Fruit fly (Drosophila melanogaster): ENCODE results near the gene CG15296.

Gene CG15296

DNA sequence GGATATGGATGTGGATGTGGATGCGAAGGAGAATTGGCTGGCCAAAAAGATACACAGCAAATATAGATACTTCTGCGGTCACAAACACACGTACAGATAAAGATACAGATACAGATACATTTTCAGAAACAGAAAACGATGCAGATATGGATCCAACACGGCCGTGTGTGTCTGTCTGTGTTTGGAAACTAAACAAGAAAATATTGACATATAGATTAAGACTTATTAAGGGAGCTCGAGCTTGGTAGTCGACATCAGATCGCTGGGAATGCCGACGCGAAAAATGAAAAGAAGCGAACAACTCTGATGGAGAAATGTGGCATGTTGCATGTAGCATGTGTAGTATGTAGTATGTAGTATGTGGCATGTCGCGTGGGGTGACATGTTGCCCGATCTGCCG, 15.7 kb upstream of the CG15296 start:
- no peak for TF ChIP-seq OdsH (GFP tag; optimal IDR thresholded peaks at IDR 0.05)
- no peak for TF ChIP-seq Rel (GFP tag; optimal IDR thresholded peaks at IDR 0.05)
- no peak for TF ChIP-seq Rel (tag; optimal IDR thresholded peaks at IDR 0.05)
- TF ChIP-seq woc (GFP tag; optimal IDR thresholded peaks at IDR 0.05): no peak
- no peak for TF ChIP-seq rgr (GFP tag; optimal IDR thresholded peaks at IDR 0.05)
- no peak for TF ChIP-seq Abd-B (GFP tag; optimal IDR thresholded peaks at IDR 0.05)

- TF ChIP-seq jim (GFP tag; optimal IDR thresholded peaks at IDR 0.05) (no peak), woc (GFP tag; optimal IDR thresholded peaks at IDR 0.05) (peak; percentile 63), br (GFP tag; optimal IDR thresholded peaks at IDR 0.05) (peak; percentile 3), sage (GFP tag; optimal IDR thresholded peaks at IDR 0.05) (no peak), N (GFP tag; optimal IDR thresholded peaks at IDR 0.05) (no peak), tai (GFP tag; optimal IDR thresholded peaks at IDR 0.05) (no peak), psq (GFP tag; optimal IDR thresholded peaks at IDR 0.05) (peak; percentile 27), CG32264 (GFP tag; optimal IDR thresholded peaks at IDR 0.05) (no peak), ey (GFP tag; optimal IDR thresholded peaks at IDR 0.05) (peak; percentile 6), fru (GFP tag; optimal IDR thresholded peaks at IDR 0.05) (peak; percentile 33), HLH106 (tag; optimal IDR thresholded peaks at IDR 0.05) (peak; percentile 9), Abd-B (GFP tag; optimal IDR thresholded peaks at IDR 0.05) (no peak), usp (GFP tag; optimal IDR thresholded peaks at IDR 0.05) (no peak), Sp1 (GFP tag; optimal IDR thresholded peaks at IDR 0.05) (no peak), pan (optimal IDR thresholded peaks at IDR 0.05) (peak; percentile 50), h (GFP tag; optimal IDR thresholded peaks at IDR 0.05) (peak; percentile 26), brk (GFP tag; optimal IDR thresholded peaks at IDR 0.05) (no peak)
Measured at dm6 chrX:10581476-10581875, 15.1 kb upstream of the CG15296 start.

dm6 chrX:10580459-10581103, 14.2 kb upstream of the CG15296 start:
- TF ChIP-seq Abd-B (GFP tag; optimal IDR thresholded peaks at IDR 0.05): no peak
- no peak for TF ChIP-seq tai (GFP tag; optimal IDR thresholded peaks at IDR 0.05)
- TF ChIP-seq sage (GFP tag; optimal IDR thresholded peaks at IDR 0.05): no peak
- no peak for TF ChIP-seq CrebA (GFP tag; optimal IDR thresholded peaks at IDR 0.05; ENCODE audit: borderline replicate concordance)
- no peak for TF ChIP-seq Jra (GFP tag; optimal IDR thresholded peaks at IDR 0.05)
- TF ChIP-seq ey (GFP tag; optimal IDR thresholded peaks at IDR 0.05): no peak
- TF ChIP-seq Rel (GFP tag; optimal IDR thresholded peaks at IDR 0.05): no peak
- no peak for TF ChIP-seq Rel (tag; optimal IDR thresholded peaks at IDR 0.05)
- TF ChIP-seq dl (GFP tag; optimal IDR thresholded peaks at IDR 0.05; ENCODE audit: insufficient read depth in 1 of 2, partially characterized antibody in 2 of 2): no peak
- TF ChIP-seq Hr78 (GFP tag; optimal IDR thresholded peaks at IDR 0.05): no peak
- no peak for TF ChIP-seq brk (GFP tag; optimal IDR thresholded peaks at IDR 0.05)
- no peak for TF ChIP-seq Hnf4 (GFP tag; optimal IDR thresholded peaks at IDR 0.05)
- no peak for TF ChIP-seq Hr83 (GFP tag; optimal IDR thresholded peaks at IDR 0.05; ENCODE audit: poor library complexity, severe bottlenecking)
- TF ChIP-seq rgr (GFP tag; optimal IDR thresholded peaks at IDR 0.05): no peak
- no peak for TF ChIP-seq pan (optimal IDR thresholded peaks at IDR 0.05)
- no peak for TF ChIP-seq Dfd (GFP tag; optimal IDR thresholded peaks at IDR 0.05)
- no peak for TF ChIP-seq HLH106 (tag; optimal IDR thresholded peaks at IDR 0.05)
- no peak for TF ChIP-seq lola (GFP tag; optimal IDR thresholded peaks at IDR 0.05)

dm6 chrX:10579569-10579968, 13.2 kb upstream of the CG15296 start:
- no peak for TF ChIP-seq Sp1 (GFP tag; optimal IDR thresholded peaks at IDR 0.05)
- no peak for TF ChIP-seq woc (GFP tag; optimal IDR thresholded peaks at IDR 0.05)
- no peak for TF ChIP-seq CG9705 (GFP tag; optimal IDR thresholded peaks at IDR 0.05)
- no peak for TF ChIP-seq Vsx2 (GFP tag; optimal IDR thresholded peaks at IDR 0.05; ENCODE audit: partially characterized antibody)
- no peak for TF ChIP-seq Rel (GFP tag; optimal IDR thresholded peaks at IDR 0.05)
- peak; percentile 53 for TF ChIP-seq Rel (tag; optimal IDR thresholded peaks at IDR 0.05)

DNA sequence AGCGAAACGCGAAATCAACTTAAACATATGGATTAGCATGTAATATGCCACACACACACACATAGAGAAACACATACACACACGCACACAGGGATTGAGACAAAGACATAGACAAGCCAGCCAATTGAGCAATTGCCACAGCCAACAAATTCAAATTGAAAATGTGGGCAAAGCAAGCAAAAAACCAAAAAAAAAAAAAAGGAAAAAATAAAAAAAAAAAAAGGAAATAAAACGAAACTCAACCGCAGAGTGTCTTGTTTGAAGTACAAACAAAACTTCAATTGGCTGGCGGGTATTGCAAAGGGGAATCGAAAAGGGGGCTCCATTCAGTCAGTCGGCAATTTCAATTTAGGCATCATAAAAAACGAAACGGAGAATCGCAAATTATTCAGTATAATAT, 11.4 kb upstream of the CG15296 start:
- TF ChIP-seq OdsH (GFP tag; optimal IDR thresholded peaks at IDR 0.05): no peak
- TF ChIP-seq Hr78 (GFP tag; optimal IDR thresholded peaks at IDR 0.05): no peak
- no peak for TF ChIP-seq rgr (GFP tag; optimal IDR thresholded peaks at IDR 0.05)
- TF ChIP-seq Myc (optimal IDR thresholded peaks at IDR 0.05): no peak
- TF ChIP-seq fru (GFP tag; optimal IDR thresholded peaks at IDR 0.05): no peak
- no peak for TF ChIP-seq foxo (GFP tag; optimal IDR thresholded peaks at IDR 0.05)
- no peak for TF ChIP-seq dl (GFP tag; optimal IDR thresholded peaks at IDR 0.05; ENCODE audit: insufficient read depth in 1 of 2, partially characterized antibody in 2 of 2)
- TF ChIP-seq dmrt93B (GFP tag; optimal IDR thresholded peaks at IDR 0.05): no peak
- no peak for TF ChIP-seq GATAd (GFP tag; optimal IDR thresholded peaks at IDR 0.05)
- TF ChIP-seq Dif (GFP tag; optimal IDR thresholded peaks at IDR 0.05; ENCODE audit: partially characterized antibody): no peak
- TF ChIP-seq CG32264 (GFP tag; optimal IDR thresholded peaks at IDR 0.05): no peak
- no peak for TF ChIP-seq sv (GFP tag; optimal IDR thresholded peaks at IDR 0.05)
- TF ChIP-seq woc (GFP tag; optimal IDR thresholded peaks at IDR 0.05): no peak
- no peak for TF ChIP-seq CG9705 (GFP tag; optimal IDR thresholded peaks at IDR 0.05)
- no peak for TF ChIP-seq CrebA (GFP tag; optimal IDR thresholded peaks at IDR 0.05; ENCODE audit: borderline replicate concordance)
- no peak for TF ChIP-seq Mio (GFP tag; optimal IDR thresholded peaks at IDR 0.05)

Data from whole organism, wandering third instar larva.